Fruit fly (Drosophila melanogaster): Measurements from ENCODE around the gene Imp.
A peak's percentile ranks its signal among the peaks of the same experiment; 100 is the strongest.

Imp gene

DNA sequence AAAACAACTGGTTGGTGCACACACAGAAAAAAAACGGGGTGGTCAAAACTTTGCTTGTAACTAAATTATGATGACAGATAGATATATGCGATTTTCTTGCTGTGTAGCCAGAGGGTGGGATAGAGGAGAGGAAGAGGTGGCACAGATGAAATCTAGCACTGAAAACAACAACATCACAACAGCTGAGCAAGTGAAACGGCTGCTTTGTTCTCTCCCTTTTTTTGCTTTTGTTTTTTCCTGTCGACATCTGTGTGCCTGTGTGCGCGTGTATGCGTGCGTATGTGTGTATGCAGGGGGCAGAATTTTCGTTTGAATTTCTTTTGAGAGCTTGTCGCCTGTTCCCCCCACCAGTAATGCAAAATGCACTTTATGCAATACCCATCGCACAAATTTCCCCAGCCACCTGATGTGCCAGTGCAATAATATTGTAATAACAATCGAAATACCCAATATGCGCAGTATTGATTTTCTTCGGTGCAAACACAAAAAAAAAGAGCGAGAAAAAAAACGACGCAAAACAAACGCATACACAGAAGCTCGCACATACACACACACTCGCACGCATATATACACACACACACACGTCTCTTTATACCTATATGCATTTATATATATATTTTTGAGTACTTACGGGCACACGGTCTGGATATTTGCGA, 56.6 kb downstream of the Imp start (continued):
- TF ChIP-seq Dll (GFP tag; IDR thresholded peaks at IDR 0.05; ENCODE audit: partially characterized antibody) (no peak), nmo (GFP tag; optimal IDR thresholded peaks at IDR 0.05) (peak; percentile 32), BEAF-32 (GFP tag; optimal IDR thresholded peaks at IDR 0.05) (no peak), p53 (GFP tag; optimal IDR thresholded peaks at IDR 0.05) (no peak), gsb-n (tag; optimal IDR thresholded peaks at IDR 0.05) (no peak), CTCF (GFP tag; optimal IDR thresholded peaks at IDR 0.05) (no peak), CG5180 (GFP tag; optimal IDR thresholded peaks at IDR 0.05) (peak; percentile 31), jigr1 (GFP tag; IDR thresholded peaks at IDR 0.05) (no peak), CG15514 (GFP tag; optimal IDR thresholded peaks at IDR 0.05) (peak; percentile 58), CG18476 (GFP tag; optimal IDR thresholded peaks at IDR 0.05) (peak; percentile 23), CG8089 (GFP tag; optimal IDR thresholded peaks at IDR 0.05) (peak; percentile 20), tap (tag; optimal IDR thresholded peaks at IDR 0.05) (peak; percentile 53), dati (GFP tag; IDR thresholded peaks at IDR 0.05) (no peak), CG16779 (GFP tag; IDR thresholded peaks at IDR 0.05) (0 out of 2 replicates have a peak, but pooled peaks have one; percentile 40), CG15479 (GFP tag; optimal IDR thresholded peaks at IDR 0.05) (no peak), CG8924 (tag; optimal IDR thresholded peaks at IDR 0.05) (peak; percentile 80), ash1 (GFP tag; optimal IDR thresholded peaks at IDR 0.05) (peak; percentile 66), tx (GFP tag; optimal IDR thresholded peaks at IDR 0.05) (peak; percentile 39), CG1603 (tag; optimal IDR thresholded peaks at IDR 0.05) (peak; percentile 43), gcm (GFP tag; optimal IDR thresholded peaks at IDR 0.05) (peak; percentile 2), CG10979 (tag; optimal IDR thresholded peaks at IDR 0.05) (peak; percentile 37), CG34224 (GFP tag; IDR thresholded peaks at IDR 0.05; ENCODE audit: partially characterized antibody) (no peak), Deaf1 (tag; optimal IDR thresholded peaks at IDR 0.05) (peak; percentile 28), Bteb2 (GFP tag; optimal IDR thresholded peaks at IDR 0.05) (peak; percentile 20), Dek (tag; optimal IDR thresholded peaks at IDR 0.05) (peak; percentile 61), CG7745 (tag; optimal IDR thresholded peaks at IDR 0.05) (no peak), slbo (GFP tag; IDR thresholded peaks at IDR 0.05) (peak; percentile 83), z (GFP tag; IDR thresholded peaks at IDR 0.05) (no peak), CG14860 (GFP tag; IDR thresholded peaks at IDR 0.05; ENCODE audit: partially characterized antibody) (no peak), CrebB (tag; optimal IDR thresholded peaks at IDR 0.05) (peak; percentile 34), CG7839 (tag; optimal IDR thresholded peaks at IDR 0.05) (peak; percentile 67), CG15601 (tag; optimal IDR thresholded peaks at IDR 0.05) (no peak), Usf (GFP tag; optimal IDR thresholded peaks at IDR 0.05) (no peak), Poxn (GFP tag; IDR thresholded peaks at IDR 0.05) (no peak), Dfd (GFP tag; optimal IDR thresholded peaks at IDR 0.05) (no peak), CG2678 (tag; optimal IDR thresholded peaks at IDR 0.05) (peak; percentile 73), CG8388 (GFP tag; optimal IDR thresholded peaks at IDR 0.05) (peak; percentile 23), pan (optimal IDR thresholded peaks at IDR 0.05) (no peak), pan (GFP tag; optimal IDR thresholded peaks at IDR 0.05 in 1 of 2, IDR thresholded peaks at IDR 0.05 in 1 of 2) (peak in 1 of 2 experiments; percentile 68), org-1 (GFP tag; optimal IDR thresholded peaks at IDR 0.05) (peak; percentile 51), Vsx1 (GFP tag; optimal IDR thresholded peaks at IDR 0.05) (no peak), CG3163 (GFP tag; optimal IDR thresholded peaks at IDR 0.05) (peak; percentile 28), chif (GFP tag; optimal IDR thresholded peaks at IDR 0.05) (no peak), Asciz (GFP tag; optimal IDR thresholded peaks at IDR 0.05) (no peak), Med (GFP tag) (peak; percentile 96), Atf-2 (GFP tag; optimal IDR thresholded peaks at IDR 0.05) (peak; percentile 43), Taf1 (GFP tag; IDR thresholded peaks at IDR 0.05) (no peak), CG18011 (GFP tag; optimal IDR thresholded peaks at IDR 0.05) (no peak), Ets65A (GFP tag) (no peak), Elba2 (GFP tag; optimal IDR thresholded peaks at IDR 0.05) (no peak)
